Worm (Caenorhabditis elegans): Measurements from ENCODE around the gene str-113.

Gene str-113

DNA sequence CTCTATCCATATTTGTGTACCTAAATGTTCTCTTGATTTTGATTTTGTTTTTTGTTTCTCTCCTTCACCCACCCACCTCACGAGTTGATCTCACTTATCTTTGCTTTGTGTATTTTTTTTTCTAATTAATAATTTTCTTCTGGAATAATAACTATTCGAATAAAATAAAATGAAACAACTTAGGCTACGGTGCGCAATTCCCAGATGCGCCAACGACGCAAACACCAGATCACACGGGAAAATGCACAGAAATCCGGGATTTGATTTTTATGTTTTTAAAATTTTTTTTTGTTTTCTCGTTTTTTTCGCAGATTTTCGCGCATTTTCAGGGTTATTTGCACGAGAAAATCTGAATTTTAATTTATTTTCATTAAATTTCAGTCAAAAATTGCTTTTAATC lies 19.5 kb upstream of the str-113 start:
- TF ChIP-seq lin-13 (tag; optimal IDR thresholded peaks at IDR 0.05) (no peak), lsy-2 (tag; optimal IDR thresholded peaks at IDR 0.05) (peak; percentile 47), nhr-76 (tag; optimal IDR thresholded peaks at IDR 0.05) (no peak)

ce11 chrV:3685790-3686208 lies 19.0 kb upstream of the str-113 start, which contains the start of gene W08A12.2:
Gene W08A12.2 (minus strand): TSS chrV:3685892.
- TF ChIP-seq nhr-76 (tag; optimal IDR thresholded peaks at IDR 0.05) (no peak), unc-62 (GFP tag; optimal IDR thresholded peaks at IDR 0.05) (peak; percentile 7), hlh-1 (tag; optimal IDR thresholded peaks at IDR 0.05) (peak; percentile 98), mls-2 (tag; optimal IDR thresholded peaks at IDR 0.05) (no peak), bed-3 (GFP tag; optimal IDR thresholded peaks at IDR 0.05) (no peak), lsy-2 (tag; optimal IDR thresholded peaks at IDR 0.05) (no peak), nhr-237 (tag; optimal IDR thresholded peaks at IDR 0.05) (no peak), unc-120 (tag; optimal IDR thresholded peaks at IDR 0.05; ENCODE audit: poor library complexity, severe bottlenecking) (peak; percentile 58), mab-5 (tag; optimal IDR thresholded peaks at IDR 0.05) (no peak), ham-2 (GFP tag; optimal IDR thresholded peaks at IDR 0.05) (no peak), unc-39 (tag; optimal IDR thresholded peaks at IDR 0.05) (no peak), lin-32 (GFP tag; optimal IDR thresholded peaks at IDR 0.05) (no peak), nhr-2 (tag; optimal IDR thresholded peaks at IDR 0.05) (peak; percentile 25), sptf-1 (tag; optimal IDR thresholded peaks at IDR 0.05) (no peak), pha-4 (tag; optimal IDR thresholded peaks at IDR 0.05) (no peak), flh-1 (GFP tag; optimal IDR thresholded peaks at IDR 0.05) (no peak), nhr-28 (tag; optimal IDR thresholded peaks at IDR 0.05) (no peak)

DNA sequence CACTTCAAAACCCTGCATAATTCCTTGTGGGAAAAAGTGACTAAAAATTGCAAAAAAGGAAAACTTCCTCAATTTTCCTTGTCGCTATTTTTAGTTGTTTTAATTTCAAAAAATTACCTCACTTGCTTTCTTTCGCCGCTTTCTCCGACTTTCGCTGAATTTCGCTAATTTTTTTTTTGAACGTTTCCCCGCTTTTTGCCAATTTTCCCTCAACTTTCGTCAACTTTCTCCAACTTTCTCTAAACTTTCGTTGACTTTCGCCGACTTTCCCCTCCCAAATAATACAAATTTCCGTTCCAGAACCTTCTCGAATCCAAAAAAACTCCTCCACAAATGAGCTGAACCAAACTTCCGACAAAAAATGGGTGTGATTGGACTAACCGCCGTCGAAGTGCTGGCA lies 15.8 kb upstream of the str-113 start, which contains the start of gene W08A12.3:
TSS of gene W08A12.3 (plus strand) at position 301 of the 400 bp plus-strand sequence.
- no peak for TF ChIP-seq sptf-1 (tag; optimal IDR thresholded peaks at IDR 0.05)
- no peak for TF ChIP-seq unc-120 (tag; optimal IDR thresholded peaks at IDR 0.05; ENCODE audit: poor library complexity, severe bottlenecking)
- no peak for TF ChIP-seq unc-39 (tag; optimal IDR thresholded peaks at IDR 0.05)
- no peak for TF ChIP-seq ceh-83 (GFP tag; optimal IDR thresholded peaks at IDR 0.05)
- TF ChIP-seq ceh-39 (tag; optimal IDR thresholded peaks at IDR 0.05) = no peak
- TF ChIP-seq zip-8 (tag; optimal IDR thresholded peaks at IDR 0.05) = no peak
- TF ChIP-seq nhr-2 (tag; optimal IDR thresholded peaks at IDR 0.05) = no peak
- TF ChIP-seq nhr-28 (tag; optimal IDR thresholded peaks at IDR 0.05) = no peak
- no peak for TF ChIP-seq elt-3 (tag; optimal IDR thresholded peaks at IDR 0.05)
- no peak for TF ChIP-seq bed-3 (GFP tag; optimal IDR thresholded peaks at IDR 0.05)
- no peak for TF ChIP-seq pha-4 (tag; optimal IDR thresholded peaks at IDR 0.05)
- no peak for TF ChIP-seq flh-1 (GFP tag; optimal IDR thresholded peaks at IDR 0.05)

- TF ChIP-seq elt-1 (tag; optimal IDR thresholded peaks at IDR 0.05; ENCODE audit: borderline replicate concordance, insufficient read depth) (no peak), bed-3 (GFP tag; optimal IDR thresholded peaks at IDR 0.05) (no peak), blmp-1 (tag; optimal IDR thresholded peaks at IDR 0.05) (no peak), sem-2 (GFP tag; optimal IDR thresholded peaks at IDR 0.05) (no peak), tbx-8 (GFP tag; optimal IDR thresholded peaks at IDR 0.05) (no peak), unc-120 (tag; optimal IDR thresholded peaks at IDR 0.05; ENCODE audit: poor library complexity, severe bottlenecking) (no peak), nhr-76 (tag; optimal IDR thresholded peaks at IDR 0.05) (no peak), lin-32 (GFP tag; optimal IDR thresholded peaks at IDR 0.05) (no peak), hlh-1 (tag; optimal IDR thresholded peaks at IDR 0.05) (no peak), unc-62 (GFP tag; optimal IDR thresholded peaks at IDR 0.05) (no peak), cnd-1 (tag; optimal IDR thresholded peaks at IDR 0.05) (no peak), ces-1 (GFP tag; optimal IDR thresholded peaks at IDR 0.05) (no peak), sptf-1 (tag; optimal IDR thresholded peaks at IDR 0.05) (no peak), snpc-4 (tag; optimal IDR thresholded peaks at IDR 0.05) (no peak), ceh-83 (GFP tag; optimal IDR thresholded peaks at IDR 0.05) (no peak), elt-3 (tag; optimal IDR thresholded peaks at IDR 0.05) (no peak), nhr-12 (tag; optimal IDR thresholded peaks at IDR 0.05) (no peak), mab-5 (tag; optimal IDR thresholded peaks at IDR 0.05) (no peak)
Measured at ce11 chrV:3678513-3678912, 11.7 kb upstream of the str-113 start.

- TF ChIP-seq unc-120 (tag; optimal IDR thresholded peaks at IDR 0.05; ENCODE audit: poor library complexity, severe bottlenecking) (peak; percentile 63), lsy-2 (tag; optimal IDR thresholded peaks at IDR 0.05) (no peak), unc-62 (GFP tag; optimal IDR thresholded peaks at IDR 0.05) (peak; percentile 94), hlh-1 (tag; optimal IDR thresholded peaks at IDR 0.05) (peak; percentile 55), cnd-1 (tag; optimal IDR thresholded peaks at IDR 0.05) (peak; percentile 39), zip-8 (tag; optimal IDR thresholded peaks at IDR 0.05) (no peak)
Measured at ce11 chrV:3677212-3677611, 10.4 kb upstream of the str-113 start.
